Fruit fly (Drosophila melanogaster): ENCODE measurements around the gene CG43115.

dm6 chrX:6097578-6097977 lies 31.4 kb upstream of the CG43115 start:
- TF ChIP-seq CG8478 (optimal IDR thresholded peaks at IDR 0.05), result no peak
- TF ChIP-seq CTCF (optimal IDR thresholded peaks at IDR 0.05), result no peak
